Fruit fly (Drosophila melanogaster) whole organism, prepupa: ENCODE data around the gene stol.
"Not testable (repeated sequence)": the region's sequence is repeated elsewhere in the genome, so short reads cannot be mapped to it uniquely, and the experiment has no call there.

Experiments
- Blimp-1 ChIP-seq: fragments of 200-800 bp; sonication (Bioruptor generic); optimal IDR thresholded peaks from 3 replicates; lab custom pipeline; 2017; ENCODE audit warnings: missing biosample characterization, missing genetic modification characterization, mild to moderate bottlenecking, moderate library complexity, missing genetic modification reagents
- CG15336 ChIP-seq: fragments of 200-800 bp; sonication (Bioruptor generic); IDR thresholded peaks from 2 replicates; pipeline ENCODE4 v1.3.6; 2022; ENCODE audit warnings: missing biosample characterization, missing genetic modification characterization
- CG31627 ChIP-seq: fragments of 200-800 bp; sonication (Bioruptor generic); optimal IDR thresholded peaks from 3 replicates; lab custom pipeline; 2016; ENCODE audit warnings: missing biosample characterization, missing genetic modification characterization
- CG32006 ChIP-seq: fragments of 200-800 bp; sonication (Bioruptor generic); optimal IDR thresholded peaks from 3 replicates; lab custom pipeline; 2017; ENCODE audit warnings: missing biosample characterization, mild to moderate bottlenecking, missing genetic modification characterization
- CG34406 ChIP-seq: fragments of 200-800 bp; sonication (Bioruptor generic); optimal IDR thresholded peaks from 3 replicates; lab custom pipeline; 2016; ENCODE audit warnings: missing biosample characterization, missing genetic modification characterization
- CG3919 ChIP-seq: fragments of 200-800 bp; sonication (Bioruptor generic); optimal IDR thresholded peaks from 3 replicates; lab custom pipeline; 2016; ENCODE audit warnings: missing biosample characterization, missing genetic modification characterization
- CG6276 ChIP-seq: fragments of 200-800 bp; sonication (Bioruptor generic); optimal IDR thresholded peaks from 2 replicates; lab custom pipeline; 2017; ENCODE audit warnings: missing biosample characterization, mild to moderate bottlenecking, missing genetic modification characterization
- CG6808 ChIP-seq: fragments of 200-800 bp; sonication (Bioruptor generic); optimal IDR thresholded peaks from 3 replicates; lab custom pipeline; 2017; ENCODE audit warnings: missing biosample characterization, missing genetic modification characterization, mild to moderate bottlenecking, moderate library complexity, missing genetic modification reagents
- CG8632 ChIP-seq: fragments of 200-800 bp; sonication (Bioruptor generic); optimal IDR thresholded peaks from 3 replicates; lab custom pipeline; 2016; ENCODE audit warnings: missing biosample characterization, missing genetic modification characterization
- Eip75B ChIP-seq: fragments of 200-800 bp; sonication (Bioruptor generic); optimal IDR thresholded peaks from 3 replicates; lab custom pipeline; 2016; ENCODE audit warnings: missing biosample characterization, missing genetic modification characterization
- Eip78C ChIP-seq: fragments of 200-800 bp; sonication (Bioruptor generic); peaks from one replicate; lab custom pipeline; 2016; ENCODE audit warnings: missing biosample characterization, missing genetic modification characterization
- Eip93F ChIP-seq: fragments of 200-800 bp; sonication (Bioruptor generic); optimal IDR thresholded peaks from 2 replicates; lab custom pipeline; 2016; ENCODE audit warnings: missing biosample characterization, mild to moderate bottlenecking, missing genetic modification characterization
- Ets96B ChIP-seq: fragments of 200-800 bp; optimal IDR thresholded peaks from 2 replicates; lab custom pipeline; 2019; ENCODE audit warnings: missing biosample characterization, mild to moderate bottlenecking, missing genetic modification characterization, moderate library complexity
- Gug ChIP-seq: fragments of 200-800 bp; sonication (Bioruptor generic); IDR thresholded peaks from 2 replicates; pipeline ENCODE4 v1.3.6; 2022; ENCODE audit warnings: missing biosample characterization, missing genetic modification characterization
- Hr39 ChIP-seq: fragments of 200-800 bp; sonication (Bioruptor generic); optimal IDR thresholded peaks from 2 replicates; lab custom pipeline; 2016; ENCODE audit warnings: missing biosample characterization, missing genetic modification characterization
- Met ChIP-seq: fragments of 200-800 bp; sonication (Bioruptor generic); optimal IDR thresholded peaks from 3 replicates; lab custom pipeline; 2016; ENCODE audit warnings: missing biosample characterization, missing genetic modification characterization
- achi ChIP-seq: fragments of 200-800 bp; sonication (Bioruptor generic); optimal IDR thresholded peaks from 3 replicates; lab custom pipeline; 2016; ENCODE audit warnings: missing biosample characterization, missing genetic modification characterization
- cyc ChIP-seq: fragments of 200-800 bp; sonication (Bioruptor generic); optimal IDR thresholded peaks from 3 replicates; lab custom pipeline; 2016; ENCODE audit warnings: missing biosample characterization, missing genetic modification characterization
- dsx ChIP-seq: fragments of 200-800 bp; optimal IDR thresholded peaks from 3 replicates; lab custom pipeline; 2019; ENCODE audit warnings: missing biosample characterization, mild to moderate bottlenecking, missing genetic modification characterization, moderate library complexity; ENCODE audit not compliant: poor library complexity, severe bottlenecking
- esn ChIP-seq: fragments of 200-800 bp; sonication (Bioruptor generic); optimal IDR thresholded peaks from 2 replicates; lab custom pipeline; 2016; ENCODE audit warnings: missing biosample characterization, mild to moderate bottlenecking, missing genetic modification characterization, moderate library complexity
- fd59A ChIP-seq: fragments of 200-800 bp; sonication (Bioruptor generic); optimal IDR thresholded peaks from 2 replicates; lab custom pipeline; 2017; ENCODE audit warnings: missing biosample characterization, mild to moderate bottlenecking, missing genetic modification characterization, missing genetic modification reagents
- fkh ChIP-seq: fragments of 200-800 bp; sonication (Bioruptor generic); optimal IDR thresholded peaks from 3 replicates; lab custom pipeline; 2017; ENCODE audit warnings: missing biosample characterization, mild to moderate bottlenecking, missing genetic modification characterization, moderate library complexity
- lz ChIP-seq: fragments of 200-800 bp; sonication (Bioruptor generic); optimal IDR thresholded peaks from 3 replicates; lab custom pipeline; 2016; ENCODE audit warnings: missing biosample characterization, missing genetic modification characterization
- pdm3 ChIP-seq: fragments of 200-800 bp; sonication (Bioruptor generic); optimal IDR thresholded peaks from 3 replicates; lab custom pipeline; 2016; ENCODE audit warnings: missing biosample characterization, missing genetic modification characterization
- spab ChIP-seq: fragments of 200-800 bp; sonication (Bioruptor generic); optimal IDR thresholded peaks from 2 replicates; lab custom pipeline; 2017; ENCODE audit warnings: missing biosample characterization, mild to moderate bottlenecking, missing genetic modification characterization, missing genetic modification reagents
- svp ChIP-seq: fragments of 200-800 bp; sonication (Bioruptor generic); peaks from one replicate; lab custom pipeline; 2016; ENCODE audit warnings: missing biosample characterization, missing genetic modification characterization
- vri ChIP-seq: fragments of 200-800 bp; sonication (Bioruptor generic); optimal IDR thresholded peaks from 3 replicates; lab custom pipeline; 2016; ENCODE audit warnings: missing biosample characterization, mild to moderate bottlenecking, missing genetic modification characterization

stol gene

DNA sequence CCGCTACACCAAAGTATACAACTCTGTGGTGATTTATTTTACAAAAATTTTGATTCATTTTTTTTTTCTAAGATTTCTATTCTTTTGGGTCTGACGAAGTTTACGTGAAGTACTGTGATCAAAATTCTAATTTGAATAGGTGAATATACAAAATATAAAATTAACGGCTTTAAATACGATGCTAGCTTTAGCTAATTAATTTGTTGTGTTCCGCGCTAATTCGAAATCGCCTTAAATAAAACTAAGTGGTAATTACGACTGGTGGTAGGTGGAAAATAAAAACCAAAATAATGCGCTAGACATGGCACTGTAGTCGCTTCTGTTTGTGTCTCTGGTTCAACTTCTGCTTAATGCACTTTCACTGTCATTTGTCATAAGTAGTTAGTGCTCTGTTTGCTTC lies 7.1 kb downstream of the stol start, which contains the start of gene CG43924:
CG43924 (minus strand) TSS at position 101 of the 400 bp plus-strand sequence.
- not testable (repeated sequence) for TF ChIP-seq Ets96B; CG3919 (GFP tag; lab: Kevin White, UChicago); vri (GFP tag; lab: Kevin White, UChicago)

DNA sequence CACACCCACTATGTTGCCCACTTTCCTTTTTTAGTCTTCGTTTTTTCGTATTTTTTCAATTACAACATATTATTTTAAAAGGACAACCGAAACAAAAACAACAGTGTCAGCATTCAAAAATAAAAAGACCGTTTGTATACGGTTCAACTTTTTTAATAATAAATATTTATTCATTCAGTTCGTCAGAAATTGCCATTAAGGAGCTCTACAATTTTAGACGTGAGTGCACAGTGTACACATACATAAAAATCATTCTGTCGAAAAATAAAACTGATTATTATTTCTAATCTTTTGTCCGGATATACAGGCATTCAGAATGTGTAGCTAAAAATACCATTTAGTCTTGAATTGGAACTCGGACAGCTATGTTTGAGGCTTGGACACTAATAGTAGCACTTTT lies 13.2 kb downstream of the stol start, which contains the start of gene CG31827:
CG31827 (plus strand) TSS at position 301 of the 400 bp plus-strand sequence.
- TF ChIP-seq CG3919 (GFP tag; lab: Kevin White, UChicago); spab; CG31627 (GFP tag; lab: Kevin White, UChicago): not testable (repeated sequence)
- TF ChIP-seq, all 60 proteins: peak for 0; not testable (repeated sequence) for 60

dm6 chr2L:15695738-15696137 lies 22.3 kb downstream of the stol start, which contains the start of gene CG31780:
Gene CG31780 (plus strand): TSS chr2L:15696038.
- TF ChIP-seq esn; CG3919 (GFP tag; lab: Kevin White, UChicago); CG15336 (GFP tag; lab: Robert Waterston, UW): not testable (repeated sequence)

DNA sequence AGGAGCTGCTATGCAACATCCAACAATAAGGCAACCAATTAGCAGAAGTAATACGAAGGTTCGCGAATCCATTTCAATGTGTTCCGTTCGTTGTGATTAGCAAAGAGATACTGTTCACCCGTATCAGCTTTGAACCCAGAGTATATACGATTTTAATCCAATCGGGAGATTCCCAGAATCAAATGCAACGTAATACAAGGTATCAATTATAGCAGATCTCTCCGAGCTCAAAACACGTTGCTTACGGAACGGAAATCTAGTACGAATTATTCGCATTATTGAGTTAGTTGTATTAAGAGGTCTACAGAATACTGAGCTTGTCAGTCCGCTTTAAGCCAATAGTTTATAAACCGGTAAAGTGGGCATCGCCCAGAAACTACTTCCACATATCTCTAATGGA lies 23.7 kb downstream of the stol start, which contains the start of gene CG44140:
CG44140 (minus strand) TSS at position 101 of the 400 bp plus-strand sequence.
- TF ChIP-seq CG34406, CG32006, fd59A (GFP tag; lab: Kevin White, UChicago): not testable (repeated sequence)

DNA sequence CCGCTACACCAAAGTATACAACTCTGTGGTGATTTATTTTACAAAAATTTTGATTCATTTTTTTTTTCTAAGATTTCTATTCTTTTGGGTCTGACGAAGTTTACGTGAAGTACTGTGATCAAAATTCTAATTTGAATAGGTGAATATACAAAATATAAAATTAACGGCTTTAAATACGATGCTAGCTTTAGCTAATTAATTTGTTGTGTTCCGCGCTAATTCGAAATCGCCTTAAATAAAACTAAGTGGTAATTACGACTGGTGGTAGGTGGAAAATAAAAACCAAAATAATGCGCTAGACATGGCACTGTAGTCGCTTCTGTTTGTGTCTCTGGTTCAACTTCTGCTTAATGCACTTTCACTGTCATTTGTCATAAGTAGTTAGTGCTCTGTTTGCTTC lies 42.1 kb downstream of the stol start, which contains the start of gene CG43923:
CG43923 (minus strand) TSS at position 101 of the 400 bp plus-strand sequence.
- not testable (repeated sequence) for TF ChIP-seq Blimp-1 (GFP tag; lab: Kevin White, UChicago); Eip93F (GFP tag; lab: Kevin White, UChicago); fkh
- TF ChIP-seq, all 60 proteins: peak for 0; not testable (repeated sequence) for 60

dm6 chr2L:15669874-15670273 lies 48.2 kb downstream of the stol start, which contains the start of gene CG18478:
Gene CG18478 (plus strand): TSS chr2L:15670174.
- TF ChIP-seq CG6808, Met, spab: not testable (repeated sequence)

DNA sequence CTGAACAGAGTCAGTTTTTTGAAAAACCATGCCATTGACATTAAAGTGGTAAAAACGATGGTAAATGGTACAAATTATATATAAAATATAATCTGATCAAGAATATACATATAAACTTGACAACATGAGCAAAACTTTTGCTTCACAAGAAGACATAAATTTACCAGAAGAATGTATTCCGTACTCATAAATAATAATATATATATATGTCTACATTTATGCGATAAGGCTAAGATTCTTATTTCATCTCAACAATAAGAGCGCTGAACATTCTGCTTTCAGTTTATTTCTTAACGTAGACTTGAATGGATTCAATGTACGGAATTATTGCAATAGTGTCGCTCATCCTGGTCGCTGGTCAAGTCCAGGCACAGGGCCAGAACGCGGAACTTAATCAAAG lies 57.3 kb downstream of the stol start, which contains the start of gene CG18477:
CG18477 (plus strand) TSS at position 301 of the 400 bp plus-strand sequence.
- TF ChIP-seq fd59A, Eip75B, CG8632 (GFP tag; lab: Kevin White, UChicago): not testable (repeated sequence)
- TF ChIP-seq, all 60 proteins: peak for 0; not testable (repeated sequence) for 60

- not testable (repeated sequence) for TF ChIP-seq lz (GFP tag; lab: Kevin White, UChicago); Eip93F (GFP tag; lab: Kevin White, UChicago); Gug
These were observed 58.7 kb downstream of the stol start, which contains the start of gene CG44141 for dm6 chr2L:15659374-15659773. Gene CG44141 (minus strand): TSS chr2L:15659474.

dm6 chr2L:15643791-15644190 lies 74.3 kb downstream of the stol start:
- TF ChIP-seq CG8632 (GFP tag; lab: Kevin White, UChicago) = no peak
- TF ChIP-seq CG34406 (GFP tag; lab: Kevin White, UChicago) = no peak
- peak; percentile 37 for TF ChIP-seq CG31627 (GFP tag; lab: Kevin White, UChicago)
- TF ChIP-seq CG6276 (GFP tag; lab: Kevin White, UChicago) = no peak
- TF ChIP-seq Eip75B (GFP tag; lab: Kevin White, UChicago) = no peak
- TF ChIP-seq pdm3 = peak; percentile 15
- peak; percentile 23 for TF ChIP-seq Hr39
- TF ChIP-seq Met = peak; percentile 6
- no peak for TF ChIP-seq dsx (GFP tag; lab: Kevin White, UChicago)
- TF ChIP-seq achi (GFP tag; lab: Kevin White, UChicago) = peak; percentile 0
- TF ChIP-seq Eip93F (GFP tag; lab: Kevin White, UChicago) = no peak
- peak; percentile 34 for TF ChIP-seq svp (GFP tag; lab: Kevin White, UChicago)
- peak; percentile 24 for TF ChIP-seq cyc
- peak; percentile 39 for TF ChIP-seq lz (GFP tag; lab: Kevin White, UChicago)
- TF ChIP-seq Eip78C = no peak
